Fruit fly (Drosophila melanogaster) whole organism, wandering third instar larva: ENCODE measurements around the gene trbl.

ENCODE experiments used
- Abd-B ChIP-seq: fragments of >200 bp; optimal IDR thresholded peaks from 2 replicates; lab custom pipeline; 2017; ENCODE audit warnings: missing biosample characterization, missing genetic modification characterization
- CG32264 ChIP-seq: fragments of 200-800 bp; sonication (Bioruptor generic); optimal IDR thresholded peaks from 2 replicates; lab custom pipeline; 2016; ENCODE audit warnings: missing biosample characterization, missing genetic modification characterization
- CG9705 ChIP-seq: fragments of 200-800 bp; sonication (Bioruptor generic); optimal IDR thresholded peaks from 2 replicates; lab custom pipeline; 2018; ENCODE audit warnings: missing biosample characterization, mild to moderate bottlenecking, missing genetic modification characterization
- CrebA ChIP-seq: fragments of 200-800 bp; sonication (Bioruptor generic); optimal IDR thresholded peaks from 2 replicates; lab custom pipeline; 2016; ENCODE audit warnings: missing biosample characterization, mild to moderate bottlenecking, missing genetic modification characterization, borderline replicate concordance
- Dif ChIP-seq: fragments of 200-275, 200-300 bp; sonication (Bioruptor generic); optimal IDR thresholded peaks from 2 replicates; lab custom pipeline; 2018; ENCODE audit warnings: missing biosample characterization, missing genetic modification characterization; ENCODE audit not compliant: partially characterized antibody
- HLH106 ChIP-seq: fragments of 200-800 bp; optimal IDR thresholded peaks from 3 replicates; lab custom pipeline; 2019; ENCODE audit warnings: missing biosample characterization, mild to moderate bottlenecking, missing genetic modification characterization, moderate library complexity
- Hnf4 ChIP-seq: fragments of 200-800 bp; sonication (Bioruptor generic); optimal IDR thresholded peaks from 2 replicates; lab custom pipeline; 2016; ENCODE audit warnings: missing biosample characterization, mild to moderate bottlenecking, missing genetic modification characterization
- Hr78 ChIP-seq: fragments of >200 bp; optimal IDR thresholded peaks from 2 replicates; lab custom pipeline; 2017; ENCODE audit warnings: missing biosample characterization, missing genetic modification characterization
- Jra ChIP-seq: sonication (Bioruptor generic); optimal IDR thresholded peaks from 2 replicates; lab custom pipeline; 2016; ENCODE audit warnings: missing biosample characterization, missing genetic modification characterization
- Mio ChIP-seq: sonication (Bioruptor generic); optimal IDR thresholded peaks from 2 replicates; lab custom pipeline; 2016; ENCODE audit warnings: missing biosample characterization, missing genetic modification characterization
- Myc ChIP-seq: fragments of >200 bp; optimal IDR thresholded peaks from 2 replicates; lab custom pipeline; 2017
- N ChIP-seq: fragments of >200 bp; optimal IDR thresholded peaks from 2 replicates; lab custom pipeline; 2018; ENCODE audit warnings: missing biosample characterization, missing external identifiers, missing genetic modification characterization
- OdsH ChIP-seq: fragments of 200-800 bp; sonication (Bioruptor generic); optimal IDR thresholded peaks from 2 replicates; lab custom pipeline; 2016; ENCODE audit warnings: missing biosample characterization, mild to moderate bottlenecking, missing genetic modification characterization
- Rel ChIP-seq, 2 experiments: fragments of 200-800 bp; sonication (Bioruptor generic) in 1 of 2; optimal IDR thresholded peaks; 2 replicates in 1 of 2; 3 replicates in 1 of 2; lab custom pipeline; 2016 to 2019; ENCODE audit warnings: mild to moderate bottlenecking in 2 of 2, missing biosample characterization in 2 of 2, missing genetic modification characterization in 2 of 2, moderate library complexity in 1 of 2
- Sp1 ChIP-seq: fragments of 200-800 bp; sonication (Bioruptor generic); optimal IDR thresholded peaks from 3 replicates; lab custom pipeline; 2019; ENCODE audit warnings: missing biosample characterization, mild to moderate bottlenecking, missing genetic modification characterization, moderate library complexity
- Vsx2 ChIP-seq: fragments of 200-300, 225-300 bp; sonication (Bioruptor generic); optimal IDR thresholded peaks from 2 replicates; lab custom pipeline; 2018; ENCODE audit warnings: missing biosample characterization, missing genetic modification characterization; ENCODE audit not compliant: partially characterized antibody
- brk ChIP-seq: fragments of 200-800 bp; sonication (Bioruptor generic); optimal IDR thresholded peaks from 2 replicates; lab custom pipeline; 2016; ENCODE audit warnings: missing biosample characterization, mild to moderate bottlenecking, missing genetic modification characterization
- dl ChIP-seq, 2 experiments: fragments of 175-275, 200-275 bp in 1 of 2; fragments of 200-275 bp in 1 of 2; sonication (Bioruptor generic); optimal IDR thresholded peaks; lab custom pipeline; 2018; ENCODE audit warnings: mild to moderate bottlenecking in 2 of 2, missing biosample characterization in 2 of 2, missing genetic modification characterization in 2 of 2, moderate library complexity in 2 of 2; ENCODE audit not compliant: partially characterized antibody in 2 of 2, insufficient read depth in 1 of 2
- dmrt93B ChIP-seq: fragments of 200-800 bp; sonication (Bioruptor generic); optimal IDR thresholded peaks from 2 replicates; lab custom pipeline; 2018; ENCODE audit warnings: missing biosample characterization, mild to moderate bottlenecking, missing genetic modification characterization
- dsf ChIP-seq: sonication (Bioruptor generic); optimal IDR thresholded peaks from 2 replicates; lab custom pipeline; 2016; ENCODE audit warnings: missing biosample characterization, missing genetic modification characterization, borderline replicate concordance
- ey ChIP-seq: fragments of 200-800 bp; sonication (Bioruptor generic); optimal IDR thresholded peaks from 2 replicates; lab custom pipeline; 2016; ENCODE audit warnings: missing biosample characterization, missing genetic modification characterization
- foxo ChIP-seq, 2 experiments: fragments of 200-800 bp; sonication (Bioruptor generic); optimal IDR thresholded peaks; 2 replicates in 1 of 2; 3 replicates in 1 of 2; lab custom pipeline; 2016 to 2017; ENCODE audit warnings: missing biosample characterization in 2 of 2, missing genetic modification characterization in 2 of 2
- h ChIP-seq: fragments of 200-800 bp; sonication (Bioruptor generic); optimal IDR thresholded peaks from 3 replicates; lab custom pipeline; 2016; ENCODE audit warnings: missing biosample characterization, mild to moderate bottlenecking, missing genetic modification characterization
- jim ChIP-seq: fragments of 175-275, 200-325 bp; sonication (Bioruptor generic); optimal IDR thresholded peaks from 2 replicates; lab custom pipeline; 2016; ENCODE audit warnings: missing biosample characterization, mild to moderate bottlenecking, missing genetic modification characterization
- lola ChIP-seq: fragments of >200 bp; optimal IDR thresholded peaks from 2 replicates; lab custom pipeline; 2017; ENCODE audit warnings: missing biosample characterization, missing genetic modification characterization
- psq ChIP-seq: fragments of 200-800 bp; sonication (Bioruptor generic); optimal IDR thresholded peaks from 3 replicates; lab custom pipeline; 2017; ENCODE audit warnings: missing biosample characterization, mild to moderate bottlenecking, missing genetic modification characterization, moderate library complexity
- rgr ChIP-seq: fragments of 200-800 bp; sonication (Bioruptor generic); optimal IDR thresholded peaks from 3 replicates; lab custom pipeline; 2016; ENCODE audit warnings: missing biosample characterization, mild to moderate bottlenecking, missing genetic modification characterization
- sage ChIP-seq: fragments of 200-800 bp; sonication (Bioruptor generic); optimal IDR thresholded peaks from 2 replicates; lab custom pipeline; 2016; ENCODE audit warnings: missing biosample characterization, mild to moderate bottlenecking, missing genetic modification characterization
- sv ChIP-seq: fragments of 200-800 bp; sonication (Bioruptor generic); optimal IDR thresholded peaks from 3 replicates; lab custom pipeline; 2016; ENCODE audit warnings: missing biosample characterization, missing genetic modification characterization
- tai ChIP-seq: sonication (Bioruptor generic); optimal IDR thresholded peaks from 2 replicates; lab custom pipeline; 2016; ENCODE audit warnings: missing biosample characterization, missing genetic modification characterization
- usp ChIP-seq: fragments of >200 bp; optimal IDR thresholded peaks from 2 replicates; lab custom pipeline; 2017; ENCODE audit warnings: missing biosample characterization, missing genetic modification characterization
- woc ChIP-seq: sonication (Bioruptor generic); optimal IDR thresholded peaks from 2 replicates; lab custom pipeline; 2016; ENCODE audit warnings: missing biosample characterization, mild to moderate bottlenecking, missing genetic modification characterization

trbl gene

DNA sequence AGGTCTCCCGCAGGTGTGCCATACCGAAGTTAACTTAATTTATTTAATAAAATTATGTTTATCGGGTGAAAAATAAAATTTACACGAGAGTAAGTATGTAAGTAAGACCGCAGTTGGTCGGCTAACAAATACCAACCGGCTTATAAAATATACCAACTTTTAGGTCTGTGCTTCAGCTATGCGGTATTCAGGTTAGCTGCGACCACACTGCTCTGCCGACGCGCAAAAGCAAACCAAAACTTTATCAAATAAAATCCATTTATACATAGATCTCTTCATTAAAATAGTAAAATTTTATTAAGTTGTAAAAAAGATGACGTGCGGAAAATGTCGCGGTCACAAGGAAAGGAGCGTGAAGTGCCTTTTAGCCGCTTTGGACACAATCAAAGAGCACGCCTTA is 34.7 kb upstream of the trbl start, which contains the start of the genes mRpL15 and CtIP:
mRpL15 (minus strand) TSS at position 141 of the 400 bp plus-strand sequence.
CtIP (plus strand) TSS at position 182 of the 400 bp plus-strand sequence.
- TF ChIP-seq Dif (GFP tag; lab: Kevin White, UChicago), result no peak
- TF ChIP-seq sage (GFP tag; lab: Kevin White, UChicago), result peak; percentile 71

DNA sequence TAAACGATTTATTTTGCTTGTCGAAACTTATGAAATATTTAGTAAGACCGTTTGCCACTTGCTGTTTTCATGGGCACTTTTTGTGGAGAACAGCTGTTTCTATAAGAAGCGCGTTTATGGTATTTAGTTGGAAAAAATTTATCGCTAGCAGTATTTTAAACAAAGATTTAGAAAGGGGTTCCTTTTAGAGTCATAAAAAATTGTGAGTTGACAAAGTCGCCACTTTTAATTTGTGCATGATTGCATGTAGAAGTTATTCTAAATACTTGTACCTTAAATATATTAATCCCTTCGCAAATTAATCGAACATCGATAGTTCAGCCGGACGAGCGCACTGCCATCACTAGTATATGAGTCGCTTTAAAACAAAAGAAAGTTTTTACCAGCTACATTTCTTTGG is 30.9 kb upstream of the trbl start, which contains the start of the genes Las and Psn:
Las (minus strand) TSS at position 65 of the 400 bp plus-strand sequence.
Psn (plus strand) TSS at position 172 of the 400 bp plus-strand sequence.
- TF ChIP-seq psq (GFP tag; lab: Kevin White, UChicago) (no peak), OdsH (no peak), jim (GFP tag; lab: Kevin White, UChicago) (no peak), Vsx2 (no peak), CG32264 (GFP tag; lab: Kevin White, UChicago) (peak; percentile 31), Hnf4 (GFP tag; lab: Kevin White, UChicago) (no peak), Mio (GFP tag; lab: Kevin White, UChicago) (no peak), Sp1 (GFP tag; lab: Kevin White, UChicago) (no peak), Myc (lab: Kevin White, UChicago) (no peak), Abd-B (no peak), brk (no peak), dsf (peak; percentile 10), usp (GFP tag; lab: Kevin White, UChicago) (no peak)

DNA sequence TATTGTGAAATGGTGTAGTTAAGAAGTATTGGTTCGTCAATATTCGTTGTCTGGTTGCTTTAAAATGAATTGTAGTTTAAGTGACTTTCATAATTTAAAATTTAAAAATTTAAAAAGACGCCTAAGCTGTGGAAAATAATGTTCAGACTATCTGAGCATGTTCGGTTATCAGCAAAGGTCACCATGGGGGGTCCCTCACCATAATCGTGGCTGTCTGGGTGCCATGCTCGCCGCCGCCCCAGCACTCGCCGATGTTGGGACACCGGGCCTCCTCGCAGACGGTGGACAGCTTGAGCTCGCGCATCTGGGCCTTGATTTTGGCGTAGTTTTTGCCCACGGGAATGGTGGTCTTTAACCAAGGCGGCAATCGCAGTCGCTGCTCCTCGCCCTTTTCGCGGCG is 30.2 kb upstream of the trbl start:
- TF ChIP-seq tai (GFP tag; lab: Kevin White, UChicago) (no peak), woc (GFP tag; lab: Kevin White, UChicago) (no peak), Rel (GFP tag; optimal IDR thresholded peaks at IDR 0.05; lab: Kevin White, UChicago) (no peak), Rel (tag; optimal IDR thresholded peaks at IDR 0.05; lab: Kevin White, UChicago) (no peak), usp (GFP tag; lab: Kevin White, UChicago) (no peak), dsf (no peak), psq (GFP tag; lab: Kevin White, UChicago) (no peak), dl (GFP tag; optimal IDR thresholded peaks at IDR 0.05; lab: Kevin White, UChicago; ENCODE audit: insufficient read depth in 1 of 2, partially characterized antibody in 2 of 2) (no peak), Myc (lab: Kevin White, UChicago) (no peak), rgr (GFP tag; lab: Kevin White, UChicago) (no peak), CrebA (GFP tag; lab: Kevin White, UChicago) (no peak), Hnf4 (GFP tag; lab: Kevin White, UChicago) (no peak), lola (GFP tag; lab: Kevin White, UChicago) (no peak), N (GFP tag; lab: Kevin White, UChicago) (no peak), Jra (GFP tag; lab: Kevin White, UChicago) (no peak), CG9705 (no peak)

dm6 chr3L:20430182-20430581 is 28.8 kb upstream of the trbl start, which contains the start of gene CG5262:
Gene CG5262, minus strand, starts transcription at chr3L:20430475.
- TF ChIP-seq dsf (no peak), Rel (GFP tag; optimal IDR thresholded peaks at IDR 0.05; lab: Kevin White, UChicago) (no peak), Rel (tag; optimal IDR thresholded peaks at IDR 0.05; lab: Kevin White, UChicago) (peak; percentile 15), usp (GFP tag; lab: Kevin White, UChicago) (no peak)

dm6 chr3L:20427449-20427848 is 26.0 kb upstream of the trbl start, which contains the start of gene CG5274:
Gene CG5274, minus strand, starts transcription at chr3L:20427666.
- TF ChIP-seq h (GFP tag; lab: Kevin White, UChicago), result no peak
- TF ChIP-seq psq (GFP tag; lab: Kevin White, UChicago), result no peak
- TF ChIP-seq usp (GFP tag; lab: Kevin White, UChicago), result no peak
- no peak for TF ChIP-seq woc (GFP tag; lab: Kevin White, UChicago)
- no peak for TF ChIP-seq Hr78 (GFP tag; lab: Kevin White, UChicago)
- TF ChIP-seq Abd-B, result no peak
- TF ChIP-seq, all 38 proteins: peak for 0

DNA sequence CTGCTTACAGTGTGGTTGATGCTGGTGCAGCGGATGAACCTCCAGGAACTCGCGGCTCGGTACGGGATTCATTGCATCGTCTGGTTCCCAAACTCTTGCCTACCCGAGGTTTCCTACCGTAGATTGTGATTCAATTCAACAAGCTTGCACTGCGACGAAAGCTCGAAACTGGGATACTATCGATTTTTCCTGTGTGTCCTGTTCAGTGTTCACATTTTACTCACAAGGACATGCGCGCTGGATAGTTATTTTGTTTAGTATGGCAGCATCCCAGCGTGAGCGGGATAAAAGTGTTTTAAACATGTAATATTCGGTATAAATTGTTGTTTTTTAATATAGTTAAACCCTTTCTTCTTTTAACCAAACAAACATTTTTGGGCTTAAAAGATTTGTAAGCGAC is 24.5 kb upstream of the trbl start, which contains the start of gene CG5282:
CG5282 (minus strand) TSS at position 184 of the 400 bp plus-strand sequence.
- TF ChIP-seq usp (GFP tag; lab: Kevin White, UChicago), result no peak
- TF ChIP-seq CG32264 (GFP tag; lab: Kevin White, UChicago), result no peak
- TF ChIP-seq sv (GFP tag; lab: Kevin White, UChicago), result no peak
- no peak for TF ChIP-seq HLH106
- TF ChIP-seq brk, result no peak
- no peak for TF ChIP-seq ey (GFP tag; lab: Kevin White, UChicago)
- no peak for TF ChIP-seq dmrt93B (GFP tag; lab: Kevin White, UChicago)
- no peak for TF ChIP-seq Dif (GFP tag; lab: Kevin White, UChicago)
- TF ChIP-seq dl (GFP tag; optimal IDR thresholded peaks at IDR 0.05; lab: Kevin White, UChicago; ENCODE audit: insufficient read depth in 1 of 2, partially characterized antibody in 2 of 2), result no peak
- TF ChIP-seq psq (GFP tag; lab: Kevin White, UChicago), result no peak
- TF ChIP-seq foxo (GFP tag; optimal IDR thresholded peaks at IDR 0.05; lab: Kevin White, UChicago), result no peak
- no peak for TF ChIP-seq Vsx2
- no peak for TF ChIP-seq Myc (lab: Kevin White, UChicago)
